Worm (Caenorhabditis elegans): ENCODE results near the gene str-143.

Gene str-143

DNA sequence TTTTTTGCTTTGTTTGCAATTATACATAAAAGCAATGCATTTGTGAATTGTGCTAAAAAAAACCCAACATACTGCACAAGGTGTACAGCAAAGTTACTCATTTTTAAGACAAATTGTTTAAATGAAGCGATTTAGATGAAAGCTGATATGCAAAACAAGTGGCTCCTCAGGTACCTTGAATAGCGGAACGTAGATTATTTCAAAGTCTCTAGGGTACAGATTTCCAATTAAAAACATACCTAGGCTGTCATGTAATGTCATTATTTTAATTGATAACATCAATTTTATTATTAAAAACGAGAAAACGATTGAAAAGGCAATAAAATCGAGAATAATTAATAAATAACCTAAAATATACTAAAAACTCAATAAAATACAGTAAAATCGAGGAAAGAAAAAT, 7.5 kb downstream of the str-143 start, which contains the start of gene str-139:
str-139 (minus strand) TSS at position 101 of the 400 bp plus-strand sequence.
- TF ChIP-seq zfp-2 (tag; optimal IDR thresholded peaks at IDR 0.05) = no peak
- TF ChIP-seq mes-2 (tag; optimal IDR thresholded peaks at IDR 0.05; ENCODE audit: poor library complexity, severe bottlenecking) = no peak
- no peak for TF ChIP-seq F26F4.8 (GFP tag; conservative IDR thresholded peaks at IDR 0.05)
- TF ChIP-seq snpc-1.2 (GFP tag; IDR thresholded peaks at IDR 0.05) = no peak
- TF ChIP-seq nhr-10 (tag; optimal IDR thresholded peaks at IDR 0.05) = no peak
- TF ChIP-seq spr-3 (GFP tag; optimal IDR thresholded peaks at IDR 0.05) = no peak
- no peak for TF ChIP-seq ztf-7 (tag; optimal IDR thresholded peaks at IDR 0.05)
- TF ChIP-seq duxl-1 (tag; optimal IDR thresholded peaks at IDR 0.05; ENCODE audit: poor library complexity) = no peak
- TF ChIP-seq hlh-11 (tag; optimal IDR thresholded peaks at IDR 0.05) = no peak

DNA sequence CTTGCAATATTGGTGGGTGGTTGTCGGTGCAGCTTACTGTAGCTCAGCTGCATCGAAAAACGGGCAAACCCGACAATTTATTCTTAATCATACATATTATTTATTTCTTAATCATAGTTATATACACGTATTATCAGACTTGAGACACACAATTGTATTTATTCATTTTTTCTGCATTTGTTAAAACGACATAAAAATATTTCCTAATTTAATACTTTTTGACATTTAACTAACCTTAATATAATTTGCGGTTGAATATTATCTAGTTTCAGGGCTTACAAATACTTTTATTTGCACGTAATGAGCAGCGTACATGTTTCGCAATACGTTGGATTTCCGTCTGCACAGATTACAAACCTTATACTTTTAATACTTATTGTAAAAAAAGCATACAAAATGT, 11.2 kb downstream of the str-143 start, which contains the start of gene str-138:
str-138 (plus strand) TSS at position 301 of the 400 bp plus-strand sequence.
- no peak for TF ChIP-seq R02D3.7 (tag; optimal IDR thresholded peaks at IDR 0.05)
- no peak for TF ChIP-seq ceh-62 (tag; optimal IDR thresholded peaks at IDR 0.05)
- no peak for TF ChIP-seq F44E2.7 (GFP tag; IDR thresholded peaks at IDR 0.05)
- no peak for TF ChIP-seq nhr-42 (GFP tag; IDR thresholded peaks at IDR 0.05)
- no peak for TF ChIP-seq T20F7.1 (GFP tag; optimal IDR thresholded peaks at IDR 0.05)
- TF ChIP-seq nhr-111 (GFP tag; optimal IDR thresholded peaks at IDR 0.05) = no peak
- TF ChIP-seq lsy-2 (tag; optimal IDR thresholded peaks at IDR 0.05) = no peak
- no peak for TF ChIP-seq dmd-6 (GFP tag; IDR thresholded peaks at IDR 0.05)
- TF ChIP-seq madf-9 (GFP tag; conservative IDR thresholded peaks at IDR 0.05) = no peak
- no peak for TF ChIP-seq mep-1 (tag; optimal IDR thresholded peaks at IDR 0.05)
- TF ChIP-seq ama-1 (optimal IDR thresholded peaks at IDR 0.05) = no peak
- no peak for TF ChIP-seq dpl-1 (GFP tag; optimal IDR thresholded peaks at IDR 0.05)
- no peak for TF ChIP-seq nhr-41 (GFP tag; IDR thresholded peaks at IDR 0.05)
- no peak for TF ChIP-seq Y48G9A.11 (GFP tag; IDR thresholded peaks at IDR 0.05)
- no peak for TF ChIP-seq vab-7 (GFP tag; IDR thresholded peaks at IDR 0.05)
- TF ChIP-seq pha-4 (GFP tag; IDR thresholded peaks at IDR 0.05) = no peak
- no peak for TF ChIP-seq pha-4 (tag; optimal IDR thresholded peaks at IDR 0.05)
- TF ChIP-seq zip-11 (GFP tag; IDR thresholded peaks at IDR 0.05) = no peak
- TF ChIP-seq zip-2 (tag; optimal IDR thresholded peaks at IDR 0.05) = no peak
- no peak for TF ChIP-seq rbr-2 (tag; optimal IDR thresholded peaks at IDR 0.05)
- no peak for TF ChIP-seq nhr-11 (tag; optimal IDR thresholded peaks at IDR 0.05)

DNA sequence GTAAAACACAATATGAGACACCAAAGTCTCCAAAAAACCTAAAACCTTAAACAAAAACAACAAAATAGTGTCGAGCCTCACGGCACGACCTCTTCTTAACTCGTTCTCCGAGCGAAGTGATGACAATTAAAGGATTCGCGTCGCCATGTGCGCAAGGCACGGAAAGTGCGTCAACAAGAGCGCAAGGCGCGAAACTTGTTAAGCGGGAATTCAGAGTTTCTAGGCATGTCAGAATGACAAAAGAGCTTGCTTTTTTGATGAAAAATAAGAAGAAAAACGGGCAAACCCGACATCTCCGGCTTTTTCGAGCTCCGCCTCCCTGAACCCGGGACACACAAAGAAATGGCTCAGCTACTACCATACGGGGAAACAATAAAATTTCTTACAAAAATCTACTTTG, 11.8 kb downstream of the str-143 start:
- TF ChIP-seq snpc-1.2 (GFP tag; IDR thresholded peaks at IDR 0.05) = 0 out of 2 replicates have a peak, but pooled peaks have one; percentile 24

DNA sequence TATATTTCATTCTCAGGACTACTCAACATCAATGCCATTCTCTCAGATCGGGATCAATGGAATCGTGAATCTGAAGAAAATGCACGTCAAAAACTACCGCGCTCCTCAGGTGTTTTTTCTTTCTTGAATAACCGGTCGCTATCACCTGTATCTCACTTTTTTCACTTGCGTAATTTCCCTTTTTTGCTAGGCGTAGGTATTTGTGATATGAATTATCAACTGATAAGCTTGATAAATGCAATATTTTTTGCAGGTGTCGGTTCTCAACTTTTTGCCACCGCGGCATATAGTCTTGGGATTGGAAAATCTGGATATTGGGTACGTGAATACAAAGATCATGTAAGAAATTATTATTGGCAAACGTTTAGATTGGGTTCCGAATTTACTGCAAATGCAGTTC, 14.4 kb downstream of the str-143 start:
- no peak for TF ChIP-seq mes-2 (tag; optimal IDR thresholded peaks at IDR 0.05; ENCODE audit: poor library complexity, severe bottlenecking)
- TF ChIP-seq F37D6.2 (tag; optimal IDR thresholded peaks at IDR 0.05) = no peak
- no peak for TF ChIP-seq attf-4 (tag; optimal IDR thresholded peaks at IDR 0.05)
- no peak for TF ChIP-seq nhr-102 (tag; optimal IDR thresholded peaks at IDR 0.05)
- TF ChIP-seq lin-39 (tag; optimal IDR thresholded peaks at IDR 0.05) = no peak
- no peak for TF ChIP-seq mdt-29 (GFP tag; IDR thresholded peaks at IDR 0.05)
- no peak for TF ChIP-seq nhr-42 (GFP tag; IDR thresholded peaks at IDR 0.05)
- TF ChIP-seq aha-1 (tag) = peak; percentile 31
- TF ChIP-seq nhr-111 (GFP tag; optimal IDR thresholded peaks at IDR 0.05) = no peak
- peak in 1 of 2 experiments; percentile 70 for TF ChIP-seq unc-62 (GFP tag; optimal IDR thresholded peaks at IDR 0.05 in 1 of 2)
- no peak for TF ChIP-seq unc-62 (tag; optimal IDR thresholded peaks at IDR 0.05)
- TF ChIP-seq D1046.2 (GFP tag; IDR thresholded peaks at IDR 0.05) = no peak
- TF ChIP-seq nhr-48 (tag; optimal IDR thresholded peaks at IDR 0.05) = peak; percentile 23
- TF ChIP-seq ceh-62 (tag; optimal IDR thresholded peaks at IDR 0.05) = no peak
- no peak for TF ChIP-seq rbr-2 (tag; optimal IDR thresholded peaks at IDR 0.05)
- TF ChIP-seq fos-1 (tag; optimal IDR thresholded peaks at IDR 0.05) = no peak
- no peak for TF ChIP-seq php-3 (GFP tag; IDR thresholded peaks at IDR 0.05)
- TF ChIP-seq mxl-2 (GFP tag; conservative IDR thresholded peaks at IDR 0.05) = no peak
